Worm (Caenorhabditis elegans) whole organism, early embryonic: ENCODE measurements around the gene oac-56.

Experiments used
- B0310.2 ChIP-seq: sonication (generic microtip); optimal IDR thresholded peaks from 2 replicates; lab custom pipeline; 2016; ENCODE audit warnings: mild to moderate bottlenecking, missing genetic modification characterization, missing compliant biosample characterization
- aly-1 ChIP-seq: sonication (generic microtip); optimal IDR thresholded peaks from 2 replicates; lab custom pipeline; 2016; ENCODE audit warnings: missing genetic modification characterization, missing compliant biosample characterization
- ama-1 ChIP-seq: fragments of 150-350 bp; optimal IDR thresholded peaks from 2 replicates; lab custom pipeline; 2014
- ceh-13 ChIP-seq: fragments of 200-800 bp; sonication (Bioruptor generic); optimal IDR thresholded peaks from 2 replicates; lab custom pipeline; 2018; ENCODE audit warnings: mild to moderate bottlenecking, missing genetic modification characterization, missing compliant biosample characterization
- ceh-36 ChIP-seq: sonication (generic microtip); optimal IDR thresholded peaks from 2 replicates; lab custom pipeline; 2016; ENCODE audit warnings: missing genetic modification characterization, inconsistent platforms, missing compliant biosample characterization
- ets-7 ChIP-seq: sonication (generic microtip); optimal IDR thresholded peaks from 2 replicates; lab custom pipeline; 2016; ENCODE audit warnings: missing genotype, missing genetic modification characterization, missing compliant biosample characterization
- flt-1 ChIP-seq: fragments of 200-800 bp; sonication (Bioruptor generic); IDR thresholded peaks from 2 replicates; pipeline ENCODE4 v1.3.6; 2022; ENCODE audit warnings: missing genetic modification characterization, missing compliant biosample characterization
- hmbx-1 ChIP-seq: sonication (generic microtip); optimal IDR thresholded peaks from 2 replicates; lab custom pipeline; 2016; ENCODE audit warnings: mild to moderate bottlenecking, missing genetic modification characterization, missing compliant biosample characterization
- hnd-1 ChIP-seq: sonication (generic microtip); optimal IDR thresholded peaks from 2 replicates; lab custom pipeline; 2016; ENCODE audit warnings: missing genetic modification characterization, missing compliant biosample characterization
- pes-1 ChIP-seq: fragments of 200-800 bp; sonication (Bioruptor generic); IDR thresholded peaks from 2 replicates; pipeline ENCODE4 v1.3.6; 2022; ENCODE audit warnings: missing genetic modification reagents, missing genetic modification characterization, missing compliant biosample characterization
- scrt-1 ChIP-seq: fragments of 200-800 bp; sonication (Bioruptor generic); IDR thresholded peaks from 2 replicates; pipeline ENCODE4 v1.3.6; 2022; ENCODE audit warnings: missing genetic modification characterization, missing compliant biosample characterization
- tbx-11 ChIP-seq: fragments of 200-800 bp; sonication (Bioruptor generic); IDR thresholded peaks from 2 replicates; pipeline ENCODE4 v1.3.6; 2022; ENCODE audit warnings: missing genetic modification characterization, missing compliant biosample characterization
- tbx-37 ChIP-seq: fragments of 200-800 bp; sonication (Bioruptor generic); conservative IDR thresholded peaks from 2 replicates; pipeline ENCODE4 v1.3.6; 2022; ENCODE audit warnings: missing genetic modification reagents, missing genetic modification characterization, missing compliant biosample characterization

- TF ChIP-seq ama-1 (lab: Kevin White, UChicago) (no peak), hmbx-1 (no peak), tbx-11 (GFP tag; lab: Robert Waterston, UW) (no peak), B0310.2 (no peak), flt-1 (GFP tag; lab: Robert Waterston, UW) (no peak), ceh-36 (tag; lab: Kevin White, UChicago) (no peak), scrt-1 (GFP tag; lab: Robert Waterston, UW) (no peak), hnd-1 (no peak), ceh-13 (GFP tag; lab: Kevin White, UChicago) (no peak), pes-1 (no peak), aly-1 (tag; lab: Kevin White, UChicago) (no peak), tbx-37 (no peak), ets-7 (tag; lab: Kevin White, UChicago) (no peak)
Measured at ce11 chrIV:14383474-14383873, 32.9 kb upstream of the oac-56 start, which contains the start of gene paqr-3.
